Worm (Caenorhabditis elegans) whole organism, young adult: ENCODE data around the gene F54C8.7.

ENCODE experiments used
- B0019.2 ChIP-seq: fragments of 200-800 bp; sonication (Bioruptor generic); conservative IDR thresholded peaks from 2 replicates; pipeline ENCODE4 v1.3.6; 2022; ENCODE audit warnings: missing genetic modification reagents, missing genetic modification characterization, missing compliant biosample characterization
- B0336.3 ChIP-seq: fragments of 200-800 bp; sonication (Bioruptor generic); IDR thresholded peaks from 2 replicates; pipeline ENCODE4 v1.3.6; 2022; ENCODE audit warnings: missing genetic modification characterization, missing compliant biosample characterization
- C06A6.2 ChIP-seq: fragments of 200-800 bp; sonication (Bioruptor generic); conservative IDR thresholded peaks from 2 replicates; pipeline ENCODE4 v1.3.6; 2022; ENCODE audit warnings: missing genetic modification characterization, missing compliant biosample characterization
- C17E4.6 ChIP-seq: fragments of 200-800 bp; sonication (Bioruptor generic); IDR thresholded peaks from 2 replicates; pipeline ENCODE4 v1.3.6; 2022; ENCODE audit warnings: missing genetic modification reagents, missing genetic modification characterization, missing compliant biosample characterization
- D2030.7 ChIP-seq: fragments of 200-800 bp; sonication (Bioruptor generic); IDR thresholded peaks from 2 replicates; pipeline ENCODE4 v1.3.6; 2022; ENCODE audit warnings: missing genetic modification reagents, missing genetic modification characterization, missing compliant biosample characterization
- F37B4.10 ChIP-seq: fragments of 200-800 bp; sonication (Bioruptor generic); IDR thresholded peaks from 2 replicates; pipeline ENCODE4 v1.3.6; 2022; ENCODE audit warnings: missing genetic modification characterization, missing compliant biosample characterization
- F49E8.2 ChIP-seq: sonication (generic microtip); optimal IDR thresholded peaks from 3 replicates; lab custom pipeline; 2017; ENCODE audit warnings: missing genetic modification characterization, mild to moderate bottlenecking, missing compliant biosample characterization, antibody characterized with exemption, moderate library complexity; ENCODE audit not compliant: insufficient read depth
- F57C9.4 ChIP-seq: sonication (generic microtip); optimal IDR thresholded peaks from 2 replicates; lab custom pipeline; 2017; ENCODE audit warnings: mild to moderate bottlenecking, missing genetic modification characterization, missing compliant biosample characterization
- K11D2.4 ChIP-seq: fragments of 200-800 bp; sonication (Bioruptor generic); IDR thresholded peaks from 2 replicates; pipeline ENCODE4 v1.3.6; 2022; ENCODE audit warnings: missing genetic modification reagents, missing genetic modification characterization, missing compliant biosample characterization
- T07F8.4 ChIP-seq: sonication (generic microtip); optimal IDR thresholded peaks from 2 replicates; lab custom pipeline; 2016; ENCODE audit warnings: mild to moderate bottlenecking, missing genetic modification characterization, moderate library complexity, missing compliant biosample characterization
- Y79H2A.3 ChIP-seq: fragments of 200-800 bp; sonication (Bioruptor generic); conservative IDR thresholded peaks from 2 replicates; pipeline ENCODE4 v1.3.6; 2022; ENCODE audit warnings: missing genetic modification reagents, missing genetic modification characterization, missing compliant biosample characterization
- aptf-2 ChIP-seq: fragments of 200-800 bp; sonication (Bioruptor generic); conservative IDR thresholded peaks from 2 replicates; pipeline ENCODE4 v1.3.6; 2022; ENCODE audit warnings: missing genetic modification reagents, missing genetic modification characterization, missing compliant biosample characterization
- attf-6 ChIP-seq: fragments of 200-800 bp; sonication (Bioruptor generic); IDR thresholded peaks from 2 replicates; pipeline ENCODE4 v1.3.6; 2022; ENCODE audit warnings: missing genetic modification reagents, missing genetic modification characterization, missing compliant biosample characterization
- bed-1 ChIP-seq: fragments of 200-800 bp; sonication (Bioruptor generic); IDR thresholded peaks from 2 replicates; pipeline ENCODE4 v1.3.6; 2022; ENCODE audit warnings: missing genetic modification reagents, missing genetic modification characterization, missing compliant biosample characterization
- ccch-3 ChIP-seq: fragments of 200-800 bp; sonication (Bioruptor generic); optimal IDR thresholded peaks from 2 replicates; lab custom pipeline; 2018; ENCODE audit warnings: mild to moderate bottlenecking, missing genetic modification characterization, missing compliant biosample characterization
- cebp-1 ChIP-seq, 2 experiments: fragments of 200-800 bp in 1 of 2; sonication (Bioruptor generic) in 1 of 2; sonication (generic microtip) in 1 of 2; IDR thresholded peaks in 1 of 2; optimal IDR thresholded peaks in 1 of 2; 2 replicates each; pipeline versions ENCODE4 v1.3.6 to Lab custom; 2017 to 2022; ENCODE audit warnings: missing compliant biosample characterization in 2 of 2, missing genetic modification characterization in 2 of 2, mild to moderate bottlenecking in 1 of 2, missing genetic modification reagents in 1 of 2, moderate library complexity in 1 of 2
- ceh-27 ChIP-seq: fragments of 200-800 bp; sonication (Bioruptor generic); optimal IDR thresholded peaks from 2 replicates; lab custom pipeline; 2018; ENCODE audit warnings: mild to moderate bottlenecking, missing genetic modification characterization, moderate library complexity, missing compliant biosample characterization
- ceh-40 ChIP-seq: fragments of 200-800 bp; sonication (Bioruptor generic); IDR thresholded peaks from 2 replicates; pipeline ENCODE4 v1.3.6; 2022; ENCODE audit warnings: missing genetic modification characterization, missing compliant biosample characterization
- ceh-58 ChIP-seq: fragments of 200-800 bp; sonication (Bioruptor generic); IDR thresholded peaks from 2 replicates; pipeline ENCODE4 v1.3.6; 2022; ENCODE audit warnings: missing genetic modification characterization, missing compliant biosample characterization
- ceh-79 ChIP-seq: sonication (generic microtip); optimal IDR thresholded peaks from 2 replicates; lab custom pipeline; 2017; ENCODE audit warnings: mild to moderate bottlenecking, missing genetic modification characterization, missing compliant biosample characterization
- ceh-91 ChIP-seq: fragments of 200-800 bp; sonication (Bioruptor generic); IDR thresholded peaks from 2 replicates; pipeline ENCODE4 v1.3.6; 2022; ENCODE audit warnings: missing genetic modification reagents, missing genetic modification characterization, missing compliant biosample characterization
- chd-7 ChIP-seq: sonication (generic microtip); optimal IDR thresholded peaks from 2 replicates; lab custom pipeline; 2016; ENCODE audit warnings: mild to moderate bottlenecking, missing genetic modification characterization, moderate library complexity, missing compliant biosample characterization
- egl-44 ChIP-seq: fragments of 200-800 bp; sonication (Bioruptor generic); IDR thresholded peaks from 2 replicates; pipeline ENCODE4 v1.3.6; 2022; ENCODE audit warnings: missing genetic modification reagents, missing genetic modification characterization, missing compliant biosample characterization
- egrh-3 ChIP-seq: fragments of 200-800 bp; sonication (Bioruptor generic); IDR thresholded peaks from 2 replicates; pipeline ENCODE4 v1.3.6; 2022; ENCODE audit warnings: missing genetic modification reagents, missing genetic modification characterization, missing compliant biosample characterization
- ets-4 ChIP-seq: fragments of 200-800 bp; sonication (Bioruptor generic); optimal IDR thresholded peaks from 2 replicates; lab custom pipeline; 2018; ENCODE audit warnings: mild to moderate bottlenecking, missing genetic modification characterization, missing compliant biosample characterization
- hlh-26 ChIP-seq: fragments of 200-800 bp; sonication (Bioruptor generic); conservative IDR thresholded peaks from 2 replicates; pipeline ENCODE4 v1.3.6; 2022; ENCODE audit warnings: missing genetic modification reagents, missing genetic modification characterization, missing compliant biosample characterization
- hmg-1.2 ChIP-seq: fragments of 200-800 bp; sonication (Bioruptor generic); IDR thresholded peaks from 2 replicates; pipeline ENCODE4 v1.3.6; 2022; ENCODE audit warnings: missing genetic modification reagents, missing genetic modification characterization, missing compliant biosample characterization
- hrde-1 ChIP-seq: sonication (generic microtip); optimal IDR thresholded peaks from 2 replicates; lab custom pipeline; 2016; ENCODE audit warnings: missing genetic modification characterization, mild to moderate bottlenecking, missing compliant biosample characterization, moderate library complexity, missing genotype, missing genetic modification reagents, borderline replicate concordance
- let-526 ChIP-seq: fragments of 200-800 bp; sonication (Bioruptor generic); IDR thresholded peaks from 2 replicates; pipeline ENCODE4 v1.3.6; 2022; ENCODE audit warnings: missing genetic modification reagents, missing genetic modification characterization, missing compliant biosample characterization
- let-607 ChIP-seq, 2 experiments: fragments of 200-800 bp in 1 of 2; sonication (Bioruptor generic) in 1 of 2; sonication (generic microtip) in 1 of 2; optimal IDR thresholded peaks; 2 replicates each; lab custom pipeline; 2016 to 2018; ENCODE audit warnings: mild to moderate bottlenecking in 2 of 2, missing compliant biosample characterization in 2 of 2, missing genetic modification characterization in 2 of 2, moderate library complexity in 2 of 2, missing genotype in 1 of 2
- lsl-1 ChIP-seq: fragments of 200-800 bp; sonication (Bioruptor generic); optimal IDR thresholded peaks from 2 replicates; lab custom pipeline; 2018; ENCODE audit warnings: mild to moderate bottlenecking, missing genetic modification characterization, moderate library complexity, missing compliant biosample characterization
- lsy-27 ChIP-seq: sonication (generic microtip); optimal IDR thresholded peaks from 2 replicates; lab custom pipeline; 2017; ENCODE audit warnings: missing genetic modification characterization, mild to moderate bottlenecking, missing compliant biosample characterization, antibody characterized with exemption, missing genotype, borderline replicate concordance; ENCODE audit not compliant: insufficient read depth
- nfya-1 ChIP-seq: sonication (generic microtip); optimal IDR thresholded peaks from 2 replicates; lab custom pipeline; 2017; ENCODE audit warnings: antibody characterized with exemption, missing compliant biosample characterization, missing genetic modification characterization, borderline replicate concordance; ENCODE audit not compliant: insufficient read depth
- nfya-2 ChIP-seq: fragments of 200-800 bp; sonication (Bioruptor generic); IDR thresholded peaks from 2 replicates; pipeline ENCODE4 v1.3.6; 2022; ENCODE audit warnings: missing genetic modification reagents, missing genetic modification characterization, missing compliant biosample characterization
- nfyb-1 ChIP-seq: fragments of 200-800 bp; sonication (Bioruptor generic); IDR thresholded peaks from 2 replicates; pipeline ENCODE4 v1.3.6; 2022; ENCODE audit warnings: missing genetic modification reagents, missing genetic modification characterization, missing compliant biosample characterization
- nhr-80 ChIP-seq: sonication (generic microtip); optimal IDR thresholded peaks from 2 replicates; lab custom pipeline; 2016; ENCODE audit warnings: missing genetic modification characterization, missing compliant biosample characterization
- nhr-90 ChIP-seq: sonication (generic microtip); optimal IDR thresholded peaks from 2 replicates; lab custom pipeline; 2016; ENCODE audit warnings: missing genotype, mild to moderate bottlenecking, missing genetic modification characterization, missing compliant biosample characterization
- repo-1 ChIP-seq: sonication (generic microtip); optimal IDR thresholded peaks from 2 replicates; lab custom pipeline; 2017; ENCODE audit warnings: mild to moderate bottlenecking, missing genetic modification characterization, missing compliant biosample characterization
- rpc-1 ChIP-seq, 2 experiments: fragments of 150-350 bp in 1 of 2; sonication (generic microtip) in 1 of 2; optimal IDR thresholded peaks; 2 replicates each; lab custom pipeline; 2014 to 2018; ENCODE audit warnings: missing biosample characterization in 1 of 2, missing genetic modification characterization in 1 of 2, missing genetic modification reagents in 1 of 2, missing genotype in 1 of 2
- snpc-1.1 ChIP-seq: sonication (generic microtip); optimal IDR thresholded peaks from 2 replicates; lab custom pipeline; 2017; ENCODE audit warnings: missing genetic modification characterization, mild to moderate bottlenecking, missing compliant biosample characterization, antibody characterized with exemption, moderate library complexity, missing genotype, missing genetic modification reagents; ENCODE audit not compliant: insufficient read depth
- somi-1 ChIP-seq: fragments of 200-800 bp; sonication (Bioruptor generic); optimal IDR thresholded peaks from 2 replicates; lab custom pipeline; 2018; ENCODE audit warnings: mild to moderate bottlenecking, missing genetic modification characterization, missing compliant biosample characterization
- zim-3 ChIP-seq: sonication (generic microtip); optimal IDR thresholded peaks from 2 replicates; lab custom pipeline; 2017; ENCODE audit warnings: mild to moderate bottlenecking, missing genetic modification characterization, moderate library complexity, missing compliant biosample characterization
- ztf-25 ChIP-seq: fragments of 200-800 bp; sonication (Bioruptor generic); IDR thresholded peaks from 2 replicates; pipeline ENCODE4 v1.3.6; 2022; ENCODE audit warnings: missing genetic modification reagents, missing genetic modification characterization, missing compliant biosample characterization
- ztf-26 ChIP-seq: sonication (generic microtip); optimal IDR thresholded peaks from 2 replicates; lab custom pipeline; 2017; ENCODE audit warnings: missing genetic modification characterization, missing compliant biosample characterization
- ztf-6 ChIP-seq: fragments of 200-800 bp; sonication (Bioruptor generic); IDR thresholded peaks from 2 replicates; pipeline ENCODE4 v1.3.6; 2022; ENCODE audit warnings: missing genetic modification reagents, missing genetic modification characterization, missing compliant biosample characterization

F54C8.7 gene

DNA sequence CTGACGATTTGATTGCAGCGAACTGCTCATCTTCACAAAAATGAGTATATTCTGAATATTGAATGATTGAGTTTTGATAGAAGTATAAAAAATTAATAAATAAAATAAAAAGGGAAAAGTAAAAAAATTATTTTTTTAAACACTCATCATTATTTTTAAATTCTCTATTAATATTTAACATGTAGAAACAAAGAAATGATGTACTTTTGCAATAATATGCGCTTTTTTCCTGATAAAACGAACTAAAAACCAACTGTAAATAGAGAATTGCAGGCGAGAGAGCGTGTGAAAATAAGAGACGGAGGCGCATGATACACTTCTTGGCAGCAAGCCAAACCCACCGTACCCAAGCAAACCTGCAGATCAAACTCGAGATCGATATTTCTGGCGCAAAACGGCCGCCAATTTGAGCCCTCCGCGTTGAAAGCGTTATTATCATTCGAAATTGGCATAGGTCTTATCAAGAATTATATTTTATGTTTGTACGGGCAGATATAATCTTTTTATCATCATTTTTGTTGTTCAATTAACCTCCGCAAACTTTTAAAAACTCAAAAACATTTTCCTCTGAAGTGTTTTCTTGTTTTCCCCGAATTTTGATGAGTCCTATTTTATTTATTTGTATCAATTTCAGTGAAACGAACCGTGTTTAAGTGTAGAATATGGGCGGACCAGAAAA is 2.3 kb upstream of the F54C8.7 start, which contains the start of the genes rheb-1 and spk-1 (continued):
- TF ChIP-seq zim-3 (tag; lab: Kevin White, UChicago) (no peak), ceh-79 (tag; lab: Kevin White, UChicago) (no peak), D2030.7 (GFP tag; lab: Robert Waterston, UW) (peak; percentile 78), bed-1 (GFP tag; lab: Robert Waterston, UW) (no peak), ceh-40 (GFP tag; lab: Robert Waterston, UW) (no peak), egl-44 (GFP tag; lab: Robert Waterston, UW) (peak; percentile 65; the same call in 1 of the 2 replicates), nfyb-1 (GFP tag; lab: Robert Waterston, UW) (peak; percentile 92), T07F8.4 (tag; lab: Kevin White, UChicago) (no peak), ceh-58 (GFP tag; lab: Robert Waterston, UW) (no peak), ets-4 (GFP tag; lab: Kevin White, UChicago) (peak; percentile 79), F37B4.10 (GFP tag; lab: Robert Waterston, UW) (peak; percentile 80; the same call in 1 of the 2 replicates), ceh-91 (peak; percentile 76), let-607 (tag; optimal IDR thresholded peaks at IDR 0.05; lab: Kevin White, UChicago) (peak; percentile 81 to 84), B0019.2 (GFP tag; lab: Robert Waterston, UW) (0 out of 2 replicates have a peak, but pooled peaks have one; percentile 51), ccch-3 (GFP tag; lab: Kevin White, UChicago) (no peak), F49E8.2 (peak; percentile 77), nfya-1 (no peak), ztf-25 (GFP tag; lab: Robert Waterston, UW) (no peak), chd-7 (peak; percentile 75), ztf-6 (GFP tag; lab: Robert Waterston, UW) (no peak), C17E4.6 (no peak), nhr-80 (tag; lab: Kevin White, UChicago) (peak; percentile 94), nhr-90 (tag; lab: Kevin White, UChicago) (peak; percentile 56), let-526 (GFP tag; lab: Robert Waterston, UW) (peak; percentile 48; the same call in 1 of the 2 replicates), attf-6 (peak; percentile 22; the same call in 1 of the 2 replicates), aptf-2 (GFP tag; lab: Robert Waterston, UW) (no peak), Y79H2A.3 (GFP tag; lab: Robert Waterston, UW) (0 out of 2 replicates have a peak, but pooled peaks have one; percentile 33), C06A6.2 (GFP tag; lab: Robert Waterston, UW) (peak; percentile 73), ztf-26 (peak; percentile 60), egrh-3 (GFP tag; lab: Robert Waterston, UW) (0 out of 2 replicates have a peak, but pooled peaks have one; percentile 18), hrde-1 (no peak), nfya-2 (GFP tag; lab: Robert Waterston, UW) (no peak), lsy-27 (tag; lab: Kevin White, UChicago) (peak; percentile 1), snpc-1.1 (tag; lab: Kevin White, UChicago) (no peak), K11D2.4 (peak; percentile 65), hlh-26 (GFP tag; lab: Robert Waterston, UW) (no peak), ceh-27 (peak; percentile 86), F57C9.4 (tag; lab: Kevin White, UChicago) (no peak), lsl-1 (GFP tag; lab: Kevin White, UChicago) (peak; percentile 93), hmg-1.2 (GFP tag; lab: Robert Waterston, UW) (peak; percentile 94), rpc-1 (optimal IDR thresholded peaks at IDR 0.05; lab: Kevin White, UChicago) (no peak), rpc-1 (tag; optimal IDR thresholded peaks at IDR 0.05; lab: Kevin White, UChicago) (no peak), B0336.3 (GFP tag; lab: Robert Waterston, UW) (peak; percentile 87), cebp-1 (GFP tag; IDR thresholded peaks at IDR 0.05; lab: Robert Waterston, UW) (peak; percentile 77), cebp-1 (tag; optimal IDR thresholded peaks at IDR 0.05; lab: Kevin White, UChicago) (peak; percentile 86), repo-1 (tag; lab: Kevin White, UChicago) (peak; percentile 35), somi-1 (GFP tag; lab: Kevin White, UChicago) (peak; percentile 76)
